Worm (Caenorhabditis elegans) whole organism, L1 larva: ENCODE measurements around the gene lrpr-1.
A peak's percentile ranks its signal among the peaks of the same experiment; 100 is the strongest.

ENCODE experiments used
- C04F5.9 ChIP-seq: sonication (generic microtip); optimal IDR thresholded peaks from 2 replicates; lab custom pipeline; 2016; ENCODE audit warnings: missing genetic modification characterization, missing compliant biosample characterization
- C16A3.4 ChIP-seq: fragments of 150-350 bp; optimal IDR thresholded peaks from 2 replicates; lab custom pipeline; 2014; ENCODE audit warnings: missing biosample characterization, missing genetic modification characterization
- aha-1 ChIP-seq: fragments of 150-350 bp; optimal IDR thresholded peaks from 2 replicates; lab custom pipeline; 2014; ENCODE audit warnings: missing biosample characterization, missing genetic modification characterization
- alr-1 ChIP-seq: fragments of 200-800 bp; sonication (Bioruptor generic); optimal IDR thresholded peaks from 2 replicates; lab custom pipeline; 2018; ENCODE audit warnings: borderline replicate concordance, mild to moderate bottlenecking, missing genetic modification characterization, missing compliant biosample characterization
- blmp-1 ChIP-seq: fragments of 150-350 bp; optimal IDR thresholded peaks from 2 replicates; lab custom pipeline; 2014; ENCODE audit warnings: missing biosample characterization, missing genetic modification characterization
- ceh-88 ChIP-seq: fragments of 200-800 bp; sonication (Bioruptor generic); IDR thresholded peaks from 2 replicates; pipeline ENCODE4 v1.3.6; 2022; ENCODE audit warnings: missing genetic modification characterization, missing compliant biosample characterization
- ces-1 ChIP-seq: fragments of 150-350 bp; optimal IDR thresholded peaks from 2 replicates; lab custom pipeline; 2014; ENCODE audit warnings: missing biosample characterization, missing genetic modification reagents, missing genetic modification characterization
- dpl-1 ChIP-seq, 3 experiments: fragments of 150-350 bp in 2 of 3; sonication (generic microtip) in 1 of 3; optimal IDR thresholded peaks; 2 replicates each; lab custom pipeline; 2014 to 2017; ENCODE audit warnings: missing biosample characterization in 3 of 3, missing genetic modification characterization in 3 of 3, missing genetic modification reagents in 3 of 3
- efl-1 ChIP-seq, 4 experiments: fragments of 150-350 bp; optimal IDR thresholded peaks in 3 of 4; peaks in 1 of 4; 1 replicate in 1 of 4; 2 replicates in 3 of 4; lab custom pipeline; 2014; ENCODE audit warnings: missing biosample characterization in 2 of 4, missing genetic modification characterization in 2 of 4, missing genetic modification reagents in 2 of 4
- egl-13 ChIP-seq: sonication (generic microtip); optimal IDR thresholded peaks from 2 replicates; lab custom pipeline; 2016; ENCODE audit warnings: missing genotype, missing genetic modification reagents, missing genetic modification characterization, missing compliant biosample characterization
- elt-2 ChIP-seq: sonication (generic microtip); optimal IDR thresholded peaks from 2 replicates; lab custom pipeline; 2016; ENCODE audit warnings: missing genetic modification characterization, mild to moderate bottlenecking, inconsistent platforms, missing compliant biosample characterization, missing genetic modification reagents
- elt-3 ChIP-seq, 6 experiments: fragments of 150-350 bp in 1 of 6; sonication (generic microtip); optimal IDR thresholded peaks; 2 replicates each; lab custom pipeline; 2017 to 2018; ENCODE audit warnings: missing biosample characterization in 6 of 6, missing genetic modification characterization in 6 of 6, inconsistent platforms in 1 of 6
- fos-1 ChIP-seq: fragments of 150-350 bp; optimal IDR thresholded peaks from 2 replicates; lab custom pipeline; 2014; ENCODE audit warnings: missing biosample characterization, missing genetic modification characterization
- hlh-17 ChIP-seq: fragments of 200-800 bp; sonication (Bioruptor generic); optimal IDR thresholded peaks from 2 replicates; lab custom pipeline; 2018; ENCODE audit warnings: missing genetic modification characterization, mild to moderate bottlenecking, missing compliant biosample characterization, moderate library complexity, borderline replicate concordance
- hpl-2 ChIP-seq: fragments of 150-350 bp; optimal IDR thresholded peaks from 2 replicates; lab custom pipeline; 2014; ENCODE audit warnings: missing biosample characterization, missing genetic modification reagents, missing genetic modification characterization
- jun-1 ChIP-seq: fragments of 150-350 bp; optimal IDR thresholded peaks from 2 replicates; lab custom pipeline; 2014; ENCODE audit warnings: missing biosample characterization, missing genetic modification reagents, missing genetic modification characterization
- lin-14 ChIP-seq: fragments of 200-800 bp; sonication (Bioruptor generic); optimal IDR thresholded peaks from 2 replicates; lab custom pipeline; 2018; ENCODE audit warnings: mild to moderate bottlenecking, missing genetic modification characterization, moderate library complexity, missing compliant biosample characterization
- lin-35 ChIP-seq, 2 experiments: fragments of 150-350 bp; optimal IDR thresholded peaks; 2 replicates each; lab custom pipeline; 2014; ENCODE audit warnings: missing biosample characterization in 2 of 2, missing genetic modification characterization in 2 of 2, missing genetic modification reagents in 2 of 2
- lsy-2 ChIP-seq, 2 experiments: fragments of 150-350 bp; optimal IDR thresholded peaks; 2 replicates each; lab custom pipeline; 2014; ENCODE audit warnings: missing biosample characterization in 2 of 2, missing genetic modification characterization in 2 of 2
- mab-9 ChIP-seq: fragments of 200-800 bp; sonication (Bioruptor generic); IDR thresholded peaks from 2 replicates; pipeline ENCODE4 v1.3.6; 2022; ENCODE audit warnings: missing genetic modification reagents, missing genetic modification characterization, missing compliant biosample characterization
- nhr-237 ChIP-seq: fragments of 150-350 bp; optimal IDR thresholded peaks from 2 replicates; lab custom pipeline; 2014; ENCODE audit warnings: missing biosample characterization, missing genetic modification characterization
- nhr-76 ChIP-seq: sonication (generic microtip); optimal IDR thresholded peaks from 2 replicates; lab custom pipeline; 2017; ENCODE audit warnings: missing biosample characterization, missing genetic modification characterization
- nhr-77 ChIP-seq: fragments of 150-350 bp; optimal IDR thresholded peaks from 2 replicates; lab custom pipeline; 2014; ENCODE audit warnings: missing biosample characterization, missing genetic modification characterization
- nhr-85 ChIP-seq: sonication (generic microtip); peaks from one replicate; lab custom pipeline; 2016; ENCODE audit warnings: missing genetic modification characterization, inconsistent platforms, missing compliant biosample characterization
- nhr-90 ChIP-seq: sonication (generic microtip); optimal IDR thresholded peaks from 2 replicates; lab custom pipeline; 2016; ENCODE audit warnings: mild to moderate bottlenecking, missing genetic modification characterization, missing compliant biosample characterization; ENCODE audit not compliant: poor library complexity
- pax-3 ChIP-seq: fragments of 200-800 bp; sonication (Bioruptor generic); optimal IDR thresholded peaks from 2 replicates; lab custom pipeline; 2018; ENCODE audit warnings: mild to moderate bottlenecking, missing genetic modification characterization, moderate library complexity, missing compliant biosample characterization
- pqm-1 ChIP-seq: sonication (generic microtip); optimal IDR thresholded peaks from 3 replicates; lab custom pipeline; 2017; ENCODE audit warnings: missing biosample characterization, missing genetic modification characterization
- rnt-1 ChIP-seq: sonication (generic microtip); optimal IDR thresholded peaks from 2 replicates; lab custom pipeline; 2016; ENCODE audit warnings: mild to moderate bottlenecking, missing genetic modification characterization, moderate library complexity, missing compliant biosample characterization
- skn-1 ChIP-seq: fragments of 150-350 bp; optimal IDR thresholded peaks from 2 replicates; lab custom pipeline; 2014; ENCODE audit warnings: missing biosample characterization, missing genetic modification characterization
- snu-23 ChIP-seq: sonication (generic microtip); optimal IDR thresholded peaks from 2 replicates; lab custom pipeline; 2016; ENCODE audit warnings: missing genetic modification characterization, missing compliant biosample characterization
- unc-98 ChIP-seq: fragments of 200-800 bp; sonication (Bioruptor generic); IDR thresholded peaks from 2 replicates; pipeline ENCODE4 v1.3.6; 2022; ENCODE audit warnings: missing genetic modification characterization, missing compliant biosample characterization
- zag-1 ChIP-seq: fragments of 150-350 bp; optimal IDR thresholded peaks from 2 replicates; lab custom pipeline; 2014; ENCODE audit warnings: missing biosample characterization, missing genetic modification characterization
- ztf-4 ChIP-seq: fragments of 150-350 bp; optimal IDR thresholded peaks from 2 replicates; lab custom pipeline; 2014; ENCODE audit warnings: missing biosample characterization, missing genetic modification characterization

lrpr-1 gene

ce11 chrV:5888820-5889219 is 28.9 kb downstream of the lrpr-1 start:
- no peak for TF ChIP-seq nhr-76 (tag; lab: Kevin White, UChicago)
- no peak for TF ChIP-seq efl-1 (optimal IDR thresholded peaks at IDR 0.05; lab: Kevin White, UChicago)
- TF ChIP-seq efl-1 (GFP tag; optimal IDR thresholded peaks at IDR 0.05 in 1 of 2; lab: Kevin White, UChicago): peak in 1 of 2 experiments; percentile 86

ce11 chrV:5883735-5884134 is 34.0 kb downstream of the lrpr-1 start, which contains the start of gene C04E6.8:
TSS of gene C04E6.8 (minus strand) at chrV:5883835.
- TF ChIP-seq elt-3 (tag; optimal IDR thresholded peaks at IDR 0.05; lab: Kevin White, UChicago): no peak
- TF ChIP-seq lsy-2 (tag; optimal IDR thresholded peaks at IDR 0.05; lab: Kevin White, UChicago): no peak
- TF ChIP-seq zag-1 (tag; lab: Kevin White, UChicago): no peak
- no peak for TF ChIP-seq hlh-17 (GFP tag; lab: Kevin White, UChicago)
- no peak for TF ChIP-seq nhr-237 (tag; lab: Kevin White, UChicago)
- no peak for TF ChIP-seq pqm-1 (tag; lab: Kevin White, UChicago)
- TF ChIP-seq blmp-1: no peak
- TF ChIP-seq nhr-76 (tag; lab: Kevin White, UChicago): no peak
- TF ChIP-seq elt-2 (tag; lab: Kevin White, UChicago): no peak
- TF ChIP-seq snu-23 (GFP tag; lab: Kevin White, UChicago): no peak
- TF ChIP-seq alr-1 (tag; lab: Kevin White, UChicago): no peak
- no peak for TF ChIP-seq lin-14 (GFP tag; lab: Kevin White, UChicago)
- TF ChIP-seq pax-3 (tag; lab: Kevin White, UChicago): no peak
- TF ChIP-seq rnt-1: no peak
- no peak for TF ChIP-seq fos-1 (tag; lab: Kevin White, UChicago)
- no peak for TF ChIP-seq dpl-1 (GFP tag; optimal IDR thresholded peaks at IDR 0.05; lab: Kevin White, UChicago)
- TF ChIP-seq, all 84 proteins: peak for 0

ce11 chrV:5882429-5882828 is 35.3 kb downstream of the lrpr-1 start:
- TF ChIP-seq elt-2 (tag; lab: Kevin White, UChicago): peak; percentile 79
- TF ChIP-seq fos-1 (tag; lab: Kevin White, UChicago): no peak

- TF ChIP-seq nhr-77 (tag; lab: Kevin White, UChicago) (no peak), lin-14 (GFP tag; lab: Kevin White, UChicago) (no peak), C04F5.9 (tag; lab: Kevin White, UChicago) (no peak), lin-35 (GFP tag; optimal IDR thresholded peaks at IDR 0.05; lab: Kevin White, UChicago) (no peak), skn-1 (tag; lab: Kevin White, UChicago) (no peak), hpl-2 (GFP tag; lab: Kevin White, UChicago) (no peak)
- TF ChIP-seq, all 84 proteins: peak for 0
Observed at ce11 chrV:5880064-5880463, 37.6 kb downstream of the lrpr-1 start, which contains the start of gene C02G6.3. TSS of gene C02G6.3 (plus strand) at chrV:5880364.

ce11 chrV:5876966-5877365 is 40.7 kb downstream of the lrpr-1 start:
- TF ChIP-seq nhr-85 (no peak), nhr-77 (tag; lab: Kevin White, UChicago) (no peak), aha-1 (tag; lab: Kevin White, UChicago) (no peak), ces-1 (GFP tag; lab: Kevin White, UChicago) (no peak), ceh-88 (GFP tag; lab: Robert Waterston, UW) (no peak), C16A3.4 (tag; lab: Kevin White, UChicago) (no peak), elt-2 (tag; lab: Kevin White, UChicago) (no peak), egl-13 (tag; lab: Kevin White, UChicago) (no peak), mab-9 (GFP tag; lab: Robert Waterston, UW) (no peak), unc-98 (GFP tag; lab: Robert Waterston, UW) (no peak), nhr-90 (tag; lab: Kevin White, UChicago) (no peak), jun-1 (no peak), alr-1 (tag; lab: Kevin White, UChicago) (no peak), ztf-4 (tag; lab: Kevin White, UChicago) (no peak)
